Worm (Caenorhabditis elegans): ENCODE data around the gene skr-20.

Gene skr-20

DNA sequence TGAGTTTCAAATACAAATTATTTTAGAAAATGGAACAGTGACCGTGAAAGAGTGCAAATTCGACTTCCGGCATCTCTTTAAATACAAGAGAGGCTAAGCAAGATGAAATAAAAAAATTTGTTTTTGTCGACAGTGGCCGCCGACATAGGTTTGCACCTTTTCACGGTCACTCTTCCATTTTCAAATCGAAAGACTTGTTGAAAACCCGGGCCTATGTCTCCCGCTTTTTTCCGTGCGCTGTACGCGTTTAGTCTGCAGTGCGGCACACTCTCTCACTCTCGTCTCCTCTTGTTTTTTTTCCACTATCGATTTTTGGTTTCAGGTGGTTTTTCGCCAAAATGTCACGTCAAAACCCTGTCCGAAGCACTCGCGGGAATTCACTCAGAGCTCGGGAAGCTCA, 21.8 kb upstream of the skr-20 start, which contains the start of gene hpl-1:
Gene hpl-1 (plus strand): TSS at position 301 of the 400 bp plus-strand sequence.
- no peak for TF ChIP-seq F57C9.4 (tag; optimal IDR thresholded peaks at IDR 0.05)
- no peak for TF ChIP-seq T07F8.4 (tag; optimal IDR thresholded peaks at IDR 0.05)
- no peak for TF ChIP-seq nfya-2 (GFP tag; IDR thresholded peaks at IDR 0.05)
- no peak for TF ChIP-seq Y56A3A.18 (GFP tag; IDR thresholded peaks at IDR 0.05)
- TF ChIP-seq Y53G8AR.9 (GFP tag; conservative IDR thresholded peaks at IDR 0.05): no peak
- no peak for TF ChIP-seq madf-3 (GFP tag; IDR thresholded peaks at IDR 0.05)
- no peak for TF ChIP-seq snpc-1.3 (tag; optimal IDR thresholded peaks at IDR 0.05; ENCODE audit: insufficient read depth)
- TF ChIP-seq Y79H2A.3 (GFP tag; conservative IDR thresholded peaks at IDR 0.05): no peak
- no peak for TF ChIP-seq gei-17 (GFP tag; optimal IDR thresholded peaks at IDR 0.05)
- TF ChIP-seq lin-26 (GFP tag; IDR thresholded peaks at IDR 0.05): no peak
- TF ChIP-seq ceh-58 (GFP tag; IDR thresholded peaks at IDR 0.05): no peak
- no peak for TF ChIP-seq hlh-12 (tag; optimal IDR thresholded peaks at IDR 0.05)
- TF ChIP-seq dpff-1 (tag; optimal IDR thresholded peaks at IDR 0.05): no peak
- TF ChIP-seq zim-3 (tag; optimal IDR thresholded peaks at IDR 0.05): no peak
- TF ChIP-seq B0019.2 (GFP tag; conservative IDR thresholded peaks at IDR 0.05): no peak

DNA sequence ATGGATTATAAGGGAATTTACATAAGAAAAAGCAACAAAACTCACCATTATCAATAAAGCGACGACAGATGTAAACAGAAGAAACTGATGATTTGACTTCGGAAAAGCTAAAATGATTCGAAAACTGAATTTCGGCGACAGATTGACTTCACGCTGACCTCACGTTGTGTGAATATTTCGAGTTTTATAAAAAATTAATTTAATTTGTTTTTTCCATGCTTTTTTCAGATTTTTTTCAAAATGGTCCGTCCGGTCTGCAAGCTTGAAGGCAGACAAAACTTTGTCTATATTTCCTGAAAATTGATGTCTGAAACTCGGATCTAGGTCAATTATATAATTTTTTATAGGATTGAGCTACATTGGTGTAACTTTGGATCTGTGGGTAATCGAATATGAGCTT, 18.9 kb upstream of the skr-20 start, which contains the start of gene K08H2.5:
Gene K08H2.5 (minus strand): TSS at position 101 of the 400 bp plus-strand sequence.
- no peak for TF ChIP-seq sea-2 (GFP tag; IDR thresholded peaks at IDR 0.05)
- TF ChIP-seq egrh-3 (GFP tag; IDR thresholded peaks at IDR 0.05): no peak
- TF ChIP-seq pha-4 (tag; optimal IDR thresholded peaks at IDR 0.05): no peak
- TF ChIP-seq attf-3 (GFP tag; conservative IDR thresholded peaks at IDR 0.05): no peak
- no peak for TF ChIP-seq ztf-3 (GFP tag; optimal IDR thresholded peaks at IDR 0.05)
- no peak for TF ChIP-seq zim-3 (tag; optimal IDR thresholded peaks at IDR 0.05)
- no peak for TF ChIP-seq snpc-1.3 (tag; optimal IDR thresholded peaks at IDR 0.05; ENCODE audit: insufficient read depth)
- TF ChIP-seq rec-8 (tag; optimal IDR thresholded peaks at IDR 0.05): no peak
- TF ChIP-seq B0019.2 (GFP tag; conservative IDR thresholded peaks at IDR 0.05): no peak
- TF ChIP-seq hmg-1.2 (GFP tag; IDR thresholded peaks at IDR 0.05): no peak
- TF ChIP-seq mcd-1 (GFP tag; IDR thresholded peaks at IDR 0.05): no peak
- no peak for TF ChIP-seq ztf-26 (tag; optimal IDR thresholded peaks at IDR 0.05)
- TF ChIP-seq aptf-2 (GFP tag; conservative IDR thresholded peaks at IDR 0.05): no peak
- no peak for TF ChIP-seq hrde-1 (tag; optimal IDR thresholded peaks at IDR 0.05; ENCODE audit: borderline replicate concordance)
- no peak for TF ChIP-seq somi-1 (GFP tag; optimal IDR thresholded peaks at IDR 0.05)
- no peak for TF ChIP-seq B0261.1 (tag; optimal IDR thresholded peaks at IDR 0.05)
- TF ChIP-seq mel-28 (tag; optimal IDR thresholded peaks at IDR 0.05; ENCODE audit: borderline replicate concordance): no peak
- TF ChIP-seq F22D6.2 (tag; optimal IDR thresholded peaks at IDR 0.05): no peak
- no peak for TF ChIP-seq Y95B8A.8 (GFP tag; IDR thresholded peaks at IDR 0.05)

- no peak for TF ChIP-seq lsl-1 (GFP tag; optimal IDR thresholded peaks at IDR 0.05)
- no peak for TF ChIP-seq C17E4.6 (GFP tag; IDR thresholded peaks at IDR 0.05)
- TF ChIP-seq ztf-25 (GFP tag; IDR thresholded peaks at IDR 0.05): no peak
- no peak for TF ChIP-seq ccch-3 (GFP tag; optimal IDR thresholded peaks at IDR 0.05)
- no peak for TF ChIP-seq lag-1 (GFP tag; IDR thresholded peaks at IDR 0.05)
- TF ChIP-seq C06A6.2 (GFP tag; conservative IDR thresholded peaks at IDR 0.05): no peak
- no peak for TF ChIP-seq cebp-1 (GFP tag; IDR thresholded peaks at IDR 0.05)
- no peak for TF ChIP-seq cebp-1 (tag; optimal IDR thresholded peaks at IDR 0.05)
- no peak for TF ChIP-seq ceh-40 (GFP tag; IDR thresholded peaks at IDR 0.05)
- TF ChIP-seq ztf-6 (GFP tag; IDR thresholded peaks at IDR 0.05): no peak
- no peak for TF ChIP-seq unc-130 (GFP tag; optimal IDR thresholded peaks at IDR 0.05)
- no peak for TF ChIP-seq ekl-4 (GFP tag; IDR thresholded peaks at IDR 0.05)
- no peak for TF ChIP-seq F10E7.11 (tag; optimal IDR thresholded peaks at IDR 0.05)
- no peak for TF ChIP-seq lir-1 (GFP tag; conservative IDR thresholded peaks at IDR 0.05)
- TF ChIP-seq attf-3 (GFP tag; conservative IDR thresholded peaks at IDR 0.05): no peak
- TF ChIP-seq hmg-20 (GFP tag; IDR thresholded peaks at IDR 0.05): no peak
- no peak for TF ChIP-seq K12H6.12 (tag; optimal IDR thresholded peaks at IDR 0.05)
- no peak for TF ChIP-seq B0261.1 (tag; optimal IDR thresholded peaks at IDR 0.05)
- TF ChIP-seq dox-1 (GFP tag; IDR thresholded peaks at IDR 0.05): no peak
Observed at ce11 chrX:13238197-13238596, 14.9 kb upstream of the skr-20 start, which contains the start of gene K08H2.4. Gene K08H2.4, plus strand, starts transcription at chrX:13238497.

All from whole organism, young adult.